Fruit fly (Drosophila melanogaster): ENCODE results near the gene Dd.
A peak's percentile ranks its signal among the peaks of the same experiment; 100 is the strongest.

The Dd gene

DNA sequence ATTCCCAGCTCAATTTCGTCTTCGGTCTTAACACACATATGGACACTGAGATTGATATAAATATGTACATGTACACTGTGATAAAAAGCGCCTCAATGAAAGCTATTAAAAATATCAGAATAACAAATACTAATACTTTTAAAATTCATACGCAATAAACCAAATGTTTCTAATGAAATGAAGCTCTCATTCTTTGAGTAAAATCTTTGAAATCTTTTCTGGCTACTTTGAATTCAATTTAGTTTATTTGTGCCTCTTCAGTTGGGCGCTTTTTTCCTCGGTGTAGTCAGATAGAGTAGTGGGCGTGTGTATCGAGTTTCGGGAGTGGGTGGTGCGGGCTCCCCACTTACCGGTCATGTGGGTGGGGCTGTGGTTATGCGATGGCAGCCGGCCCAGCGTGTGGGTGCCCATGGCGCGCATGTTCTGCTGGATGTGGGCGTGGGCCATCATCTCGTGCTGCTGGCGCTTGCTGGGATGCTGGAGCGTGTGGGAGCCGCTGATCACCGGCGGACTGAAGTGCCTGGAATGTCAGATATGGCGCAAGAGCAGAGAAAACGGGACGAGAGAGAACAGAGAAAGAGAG lies 10.8 kb upstream of the Dd start (continued):
- TF ChIP-seq ATbp (GFP tag; optimal IDR thresholded peaks at IDR 0.05) (peak; percentile 15), CG1529 (GFP tag; optimal IDR thresholded peaks at IDR 0.05) (no peak), ind (GFP tag; optimal IDR thresholded peaks at IDR 0.05) (peak; percentile 4), CG2875 (GFP tag; optimal IDR thresholded peaks at IDR 0.05) (peak; percentile 31), row (GFP tag; IDR thresholded peaks at IDR 0.05) (peak; percentile 52), slbo (GFP tag; IDR thresholded peaks at IDR 0.05) (no peak), CG2120 (GFP tag; optimal IDR thresholded peaks at IDR 0.05) (peak; percentile 29), CG12659 (GFP tag; optimal IDR thresholded peaks at IDR 0.05) (peak; percentile 2), toy (GFP tag; IDR thresholded peaks at IDR 0.05) (no peak), esg (GFP tag; conservative IDR thresholded peaks at IDR 0.05) (no peak), dan (GFP tag; IDR thresholded peaks at IDR 0.05) (no peak), sens (GFP tag) (peak; percentile 77), Fer1 (GFP tag; optimal IDR thresholded peaks at IDR 0.05) (peak; percentile 48), CG6683 (GFP tag; optimal IDR thresholded peaks at IDR 0.05) (no peak), ranshi (GFP tag; IDR thresholded peaks at IDR 0.05) (no peak), CG14441 (GFP tag; IDR thresholded peaks at IDR 0.05) (peak; percentile 38; the same call in 1 of the 2 replicates), al (GFP tag; IDR thresholded peaks at IDR 0.05) (no peak), emc (GFP tag; optimal IDR thresholded peaks at IDR 0.05) (no peak), bsh (GFP tag; optimal IDR thresholded peaks at IDR 0.05) (peak in 1 of 2 experiments; percentile 60), Lim3 (GFP tag; IDR thresholded peaks at IDR 0.05) (no peak), zf30C (GFP tag; optimal IDR thresholded peaks at IDR 0.05) (peak; percentile 36), CG17385 (GFP tag; optimal IDR thresholded peaks at IDR 0.05) (peak; percentile 34), CG10959 (GFP tag; IDR thresholded peaks at IDR 0.05) (no peak), Oli (tag; optimal IDR thresholded peaks at IDR 0.05) (peak; percentile 32), MBD-R2 (GFP tag; IDR thresholded peaks at IDR 0.05) (no peak), CG11723 (GFP tag; optimal IDR thresholded peaks at IDR 0.05) (no peak), hkb (optimal IDR thresholded peaks at IDR 0.05) (no peak), hkb (GFP tag; IDR thresholded peaks at IDR 0.05) (peak; percentile 30; the same call in 1 of the 2 replicates), CG10431 (GFP tag; optimal IDR thresholded peaks at IDR 0.05) (no peak), sisA (GFP tag; IDR thresholded peaks at IDR 0.05) (peak; percentile 22; the same call in 1 of the 2 replicates), inv (GFP tag; IDR thresholded peaks at IDR 0.05; ENCODE audit: partially characterized antibody) (no peak), Dad (GFP tag; optimal IDR thresholded peaks at IDR 0.05) (no peak), CG17829 (tag; optimal IDR thresholded peaks at IDR 0.05) (peak; percentile 19), nmo (GFP tag; optimal IDR thresholded peaks at IDR 0.05) (peak; percentile 31)

DNA sequence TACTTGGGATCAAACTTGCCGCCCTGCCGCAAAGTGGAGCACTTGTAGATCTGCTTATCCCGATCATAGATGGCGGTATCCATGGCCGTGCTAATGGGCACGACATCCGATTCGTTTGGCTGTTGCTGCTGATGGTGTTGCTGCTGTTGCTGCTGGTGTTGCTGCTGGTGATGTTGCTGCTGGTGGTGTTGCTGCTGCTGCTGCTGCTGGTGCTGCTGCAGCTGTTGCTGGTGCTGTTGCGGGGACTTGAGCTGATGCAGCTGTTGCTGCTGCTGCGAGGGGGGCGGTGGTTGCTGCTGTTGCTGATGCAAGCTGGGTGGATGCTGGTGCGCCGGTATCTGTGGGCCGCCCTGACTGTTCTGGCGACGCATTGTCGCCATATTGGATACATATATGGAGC lies 9.3 kb upstream of the Dd start:
- TF ChIP-seq CG43689 (GFP tag; IDR thresholded peaks at IDR 0.05) = no peak

- TF ChIP-seq zfh2 (GFP tag; optimal IDR thresholded peaks at IDR 0.05) (no peak), crol (GFP tag; IDR thresholded peaks at IDR 0.05) (0 out of 2 replicates have a peak, but pooled peaks have one; percentile 12), lola (GFP tag; optimal IDR thresholded peaks at IDR 0.05) (peak in 1 of 3 experiments; percentile 5), Ptx1 (GFP tag; IDR thresholded peaks at IDR 0.05) (no peak), sqz (GFP tag; optimal IDR thresholded peaks at IDR 0.05) (peak; percentile 21), Eip74EF (GFP tag; optimal IDR thresholded peaks at IDR 0.05) (peak in 1 of 2 experiments; percentile 66), otp (GFP tag; IDR thresholded peaks at IDR 0.05) (no peak), CG4282 (GFP tag; optimal IDR thresholded peaks at IDR 0.05) (no peak), Hey (tag; optimal IDR thresholded peaks at IDR 0.05) (no peak), CG17385 (GFP tag; optimal IDR thresholded peaks at IDR 0.05) (peak; percentile 82), nom (GFP tag; optimal IDR thresholded peaks at IDR 0.05) (peak; percentile 4), cg (GFP tag; optimal IDR thresholded peaks at IDR 0.05) (peak; percentile 70), Dref (GFP tag; IDR thresholded peaks at IDR 0.05) (peak; percentile 45), CG12744 (GFP tag; optimal IDR thresholded peaks at IDR 0.05) (no peak), onecut (GFP tag; IDR thresholded peaks at IDR 0.05) (peak; percentile 81), NfI (GFP tag; optimal IDR thresholded peaks at IDR 0.05) (no peak)
These were observed 576 bp downstream of the Dd start for dm6 chrX:21323171-21323695.

All from whole organism, embryonic.